Fruit fly (Drosophila melanogaster) whole organism, embryonic: ENCODE results near the gene dib.

Experiments used
- CG10565 ChIP-seq: fragments of 200-800 bp; sonication (Bioruptor generic); optimal IDR thresholded peaks from 3 replicates; lab custom pipeline; 2016; ENCODE audit warnings: missing biosample characterization, mild to moderate bottlenecking, missing genetic modification characterization
- CG11398 ChIP-seq: fragments of 200-800 bp; sonication (Bioruptor generic); optimal IDR thresholded peaks from 2 replicates; lab custom pipeline; 2016; ENCODE audit warnings: missing biosample characterization, missing genetic modification characterization
- CG11560 ChIP-seq: fragments of 200-800 bp; sonication (Bioruptor generic); IDR thresholded peaks from 3 replicates; pipeline ENCODE4 v1.3.6; 2022; ENCODE audit warnings: missing biosample characterization, missing genetic modification characterization
- CG12071 ChIP-seq: fragments of 200-800 bp; sonication (Bioruptor generic); optimal IDR thresholded peaks from 3 replicates; lab custom pipeline; 2018; ENCODE audit warnings: missing biosample characterization, mild to moderate bottlenecking, missing genetic modification characterization
- CG12391 ChIP-seq: fragments of 200-800 bp; sonication (Bioruptor generic); optimal IDR thresholded peaks from 3 replicates; lab custom pipeline; 2018; ENCODE audit warnings: missing biosample characterization, mild to moderate bottlenecking, missing genetic modification characterization, moderate library complexity
- CG12769 ChIP-seq: fragments of 200-800 bp; sonication (Bioruptor generic); optimal IDR thresholded peaks from 2 replicates; lab custom pipeline; 2019; ENCODE audit warnings: missing biosample characterization, mild to moderate bottlenecking, missing genetic modification characterization, moderate library complexity
- CG13287 ChIP-seq: fragments of 200-800 bp; sonication (Bioruptor generic); IDR thresholded peaks from 2 replicates; pipeline ENCODE4 v1.3.6; 2022; ENCODE audit warnings: missing biosample characterization, missing genetic modification characterization; ENCODE audit not compliant: partially characterized antibody
- CG13424 ChIP-seq: fragments of 200-800 bp; sonication (Bioruptor generic); optimal IDR thresholded peaks from 2 replicates; lab custom pipeline; 2019; ENCODE audit warnings: missing biosample characterization, mild to moderate bottlenecking, missing genetic modification characterization, moderate library complexity
- CG1647 ChIP-seq: fragments of 200-800 bp; sonication (Bioruptor generic); optimal IDR thresholded peaks from 3 replicates; lab custom pipeline; 2016; ENCODE audit warnings: missing biosample characterization, missing genetic modification characterization
- CG17186 ChIP-seq: fragments of 200-800 bp; sonication (Bioruptor generic); optimal IDR thresholded peaks from 3 replicates; lab custom pipeline; 2017; ENCODE audit warnings: missing biosample characterization, missing genetic modification reagents, missing genetic modification characterization
- CG17829 ChIP-seq: fragments of 200-800 bp; optimal IDR thresholded peaks from 2 replicates; lab custom pipeline; 2019; ENCODE audit warnings: missing biosample characterization, mild to moderate bottlenecking, missing genetic modification characterization, moderate library complexity
- CG2120 ChIP-seq: fragments of 200-800 bp; sonication (Bioruptor generic); optimal IDR thresholded peaks from 3 replicates; lab custom pipeline; 2016; ENCODE audit warnings: missing biosample characterization, missing genetic modification characterization
- CG30403 ChIP-seq: fragments of 200-800 bp; sonication (Bioruptor generic); optimal IDR thresholded peaks from 3 replicates; lab custom pipeline; 2016; ENCODE audit warnings: missing biosample characterization, missing genetic modification characterization
- CG3995 ChIP-seq: fragments of 200-800 bp; sonication (Bioruptor generic); optimal IDR thresholded peaks from 3 replicates; lab custom pipeline; 2016; ENCODE audit warnings: missing biosample characterization, missing genetic modification characterization
- CG43689 ChIP-seq: fragments of 200-800 bp; sonication (Bioruptor generic); IDR thresholded peaks from 2 replicates; pipeline ENCODE4 v1.3.6; 2022; ENCODE audit warnings: missing biosample characterization, missing genetic modification characterization
- CG5245 ChIP-seq: fragments of 200-800 bp; sonication (Bioruptor generic); optimal IDR thresholded peaks from 3 replicates; lab custom pipeline; 2016; ENCODE audit warnings: missing biosample characterization, missing genetic modification characterization
- CG7786 ChIP-seq: fragments of 200-800 bp; sonication (Bioruptor generic); optimal IDR thresholded peaks from 2 replicates; lab custom pipeline; 2016; ENCODE audit warnings: missing biosample characterization, missing genetic modification characterization
- CG8924 ChIP-seq: fragments of 200-800 bp; optimal IDR thresholded peaks from 3 replicates; lab custom pipeline; 2019; ENCODE audit warnings: missing biosample characterization, mild to moderate bottlenecking, missing genetic modification characterization, moderate library complexity
- CG9817 ChIP-seq: fragments of 200-800 bp; sonication (Bioruptor generic); optimal IDR thresholded peaks from 2 replicates; lab custom pipeline; 2018; ENCODE audit warnings: missing biosample characterization, mild to moderate bottlenecking, missing genetic modification characterization, moderate library complexity
- Hand ChIP-seq: fragments of 200-800 bp; sonication (Bioruptor generic); optimal IDR thresholded peaks from 2 replicates; lab custom pipeline; 2017; ENCODE audit warnings: mild to moderate bottlenecking, missing biosample characterization, missing genetic modification reagents, missing genetic modification characterization
- Hr51 ChIP-seq, 2 experiments: fragments of 200-800 bp; sonication (Bioruptor generic); optimal IDR thresholded peaks; 2 replicates in 1 of 2; 3 replicates in 1 of 2; lab custom pipeline; 2016 to 2018; ENCODE audit warnings: missing biosample characterization in 2 of 2, missing genetic modification characterization in 2 of 2, mild to moderate bottlenecking in 1 of 2, moderate library complexity in 1 of 2
- Lpt ChIP-seq: fragments of >200 bp; optimal IDR thresholded peaks from 2 replicates; lab custom pipeline; 2018; ENCODE audit warnings: missing biosample characterization, missing genetic modification characterization
- Nf-YB ChIP-seq: fragments of 200-800 bp; sonication (Bioruptor generic); optimal IDR thresholded peaks from 3 replicates; lab custom pipeline; 2019; ENCODE audit warnings: missing biosample characterization, mild to moderate bottlenecking, missing genetic modification characterization, moderate library complexity
- Nf-YC ChIP-seq: fragments of 200-800 bp; optimal IDR thresholded peaks from 3 replicates; lab custom pipeline; 2019; ENCODE audit warnings: missing biosample characterization, mild to moderate bottlenecking, missing genetic modification characterization, moderate library complexity
- Ptx1 ChIP-seq: fragments of 200-800 bp; sonication (Bioruptor generic); IDR thresholded peaks from 2 replicates; pipeline ENCODE4 v1.3.6; 2022; ENCODE audit warnings: missing biosample characterization, missing genetic modification characterization
- TFAM ChIP-seq: fragments of 200-800 bp; sonication (Bioruptor generic); optimal IDR thresholded peaks from 2 replicates; lab custom pipeline; 2017; ENCODE audit warnings: missing biosample characterization, missing genetic modification characterization, inconsistent platforms
- YL-1 ChIP-seq: fragments of 200-800 bp; sonication (Bioruptor generic); optimal IDR thresholded peaks from 3 replicates; lab custom pipeline; 2017; ENCODE audit warnings: missing biosample characterization, mild to moderate bottlenecking, missing genetic modification characterization
- al ChIP-seq: fragments of 200-800 bp; sonication (Bioruptor generic); IDR thresholded peaks from 2 replicates; pipeline ENCODE4 v1.3.6; 2022; ENCODE audit warnings: missing biosample characterization, missing genetic modification characterization
- ap ChIP-seq: fragments of 200-800 bp; sonication (Bioruptor generic); IDR thresholded peaks from 2 replicates; pipeline ENCODE4 v1.3.6; 2022; ENCODE audit warnings: missing biosample characterization, missing genetic modification characterization
- ase ChIP-seq: fragments of 200-800 bp; sonication (Bioruptor generic); IDR thresholded peaks from 3 replicates; pipeline ENCODE4 v1.3.6; 2022; ENCODE audit warnings: missing biosample characterization, missing genetic modification characterization
- bbx ChIP-seq: fragments of 200-800 bp; sonication (Bioruptor generic); IDR thresholded peaks from 2 replicates; pipeline ENCODE4 v1.3.6; 2022; ENCODE audit warnings: missing biosample characterization, missing genetic modification characterization; ENCODE audit not compliant: partially characterized antibody
- bigmax ChIP-seq: fragments of 200-800 bp; sonication (Bioruptor generic); optimal IDR thresholded peaks from 2 replicates; lab custom pipeline; 2018; ENCODE audit warnings: missing biosample characterization, mild to moderate bottlenecking, missing genetic modification characterization
- cad ChIP-seq: fragments of >200 bp; optimal IDR thresholded peaks from 2 replicates; lab custom pipeline; 2017; ENCODE audit warnings: missing biosample characterization, missing genetic modification characterization
- corto ChIP-seq: fragments of 200-800 bp; sonication (Bioruptor generic); optimal IDR thresholded peaks from 2 replicates; lab custom pipeline; 2016; ENCODE audit warnings: missing biosample characterization, mild to moderate bottlenecking, missing genetic modification characterization, moderate library complexity
- dmrt99B ChIP-seq: fragments of 200-800 bp; sonication (Bioruptor generic); optimal IDR thresholded peaks from 2 replicates; lab custom pipeline; 2018; ENCODE audit warnings: missing biosample characterization, mild to moderate bottlenecking, missing genetic modification characterization, moderate library complexity
- esg ChIP-seq: fragments of 200-800 bp; sonication (Bioruptor generic); conservative IDR thresholded peaks from 2 replicates; pipeline ENCODE4 v1.3.6; 2022; ENCODE audit warnings: missing biosample characterization, missing genetic modification characterization
- ewg ChIP-seq: fragments of 200-800 bp; sonication (Bioruptor generic); optimal IDR thresholded peaks from 3 replicates; lab custom pipeline; 2017; ENCODE audit warnings: mild to moderate bottlenecking, missing biosample characterization, missing genetic modification reagents, missing genetic modification characterization
- gem ChIP-seq: fragments of 200-800 bp; sonication (Bioruptor generic); optimal IDR thresholded peaks from 2 replicates; lab custom pipeline; 2019; ENCODE audit warnings: missing biosample characterization, mild to moderate bottlenecking, missing genetic modification characterization, moderate library complexity
- hkb ChIP-seq, 2 experiments: fragments of 200-800 bp in 1 of 2; fragments of >200 bp in 1 of 2; sonication (Bioruptor generic) in 1 of 2; IDR thresholded peaks in 1 of 2; optimal IDR thresholded peaks in 1 of 2; 2 replicates each; pipeline versions ENCODE4 v1.3.6 to Lab custom; 2017 to 2022; ENCODE audit warnings: missing biosample characterization in 1 of 2, missing genetic modification characterization in 1 of 2
- lola ChIP-seq, 3 experiments: fragments of >200 bp in 2 of 3; fragments of 200-800 bp in 1 of 3; sonication (Bioruptor generic) in 1 of 3; optimal IDR thresholded peaks; 2 replicates each; lab custom pipeline; 2017 to 2019; ENCODE audit warnings: missing biosample characterization in 3 of 3, missing genetic modification characterization in 3 of 3, mild to moderate bottlenecking in 1 of 3, moderate library complexity in 1 of 3
- mld ChIP-seq: fragments of 200-800 bp; sonication (Bioruptor generic); IDR thresholded peaks from 3 replicates; pipeline ENCODE4 v1.3.6; 2022; ENCODE audit warnings: missing biosample characterization, missing genetic modification characterization; ENCODE audit not compliant: partially characterized antibody
- pan ChIP-seq, 4 experiments: fragments of >200 bp in 3 of 4; fragments of 200-800 bp in 1 of 4; sonication (Bioruptor generic) in 1 of 4; optimal IDR thresholded peaks in 3 of 4; IDR thresholded peaks in 1 of 4; 2 replicates each; pipeline versions ENCODE4 v1.3.6 to Lab custom; 2017 to 2022; ENCODE audit warnings: missing biosample characterization in 2 of 4, missing genetic modification characterization in 2 of 4, mixed read lengths in 1 of 4
- pnt ChIP-seq: fragments of 200-800 bp; sonication (Bioruptor generic); optimal IDR thresholded peaks from 3 replicates; lab custom pipeline; 2016; ENCODE audit warnings: missing biosample characterization, missing genetic modification characterization
- pros ChIP-seq: fragments of 200-800 bp; sonication (Bioruptor generic); optimal IDR thresholded peaks from 3 replicates; lab custom pipeline; 2019; ENCODE audit warnings: missing biosample characterization, mild to moderate bottlenecking, missing genetic modification characterization, moderate library complexity
- sim ChIP-seq: fragments of 200-800 bp; sonication (Bioruptor generic); IDR thresholded peaks from 2 replicates; pipeline ENCODE4 v1.3.6; 2022; ENCODE audit warnings: missing biosample characterization, missing genetic modification characterization
- stc ChIP-seq: fragments of 200-800 bp; sonication (Bioruptor generic); IDR thresholded peaks from 2 replicates; pipeline ENCODE4 v1.3.6; 2022; ENCODE audit warnings: missing biosample characterization, missing genetic modification characterization
- tna ChIP-seq: fragments of 200-800 bp; sonication (Bioruptor generic); IDR thresholded peaks from 2 replicates; pipeline ENCODE4 v1.3.6; 2022; ENCODE audit warnings: missing biosample characterization, missing genetic modification characterization; ENCODE audit not compliant: partially characterized antibody
- yki ChIP-seq: fragments of >200 bp; optimal IDR thresholded peaks from 3 replicates; lab custom pipeline; 2018
- zf30C ChIP-seq: fragments of 200-800 bp; sonication (Bioruptor generic); optimal IDR thresholded peaks from 3 replicates; lab custom pipeline; 2018; ENCODE audit warnings: missing biosample characterization, mild to moderate bottlenecking, missing genetic modification characterization

The dib gene

dm6 chr3L:4016754-4017153 is 45.3 kb upstream of the dib start (continued):
- TF ChIP-seq CG12391 (tag; lab: Kevin White, UChicago) (peak; percentile 61), pros (no peak), cad (no peak), corto (GFP tag; lab: Kevin White, UChicago) (no peak), TFAM (GFP tag; lab: Kevin White, UChicago) (no peak), CG1647 (GFP tag; lab: Kevin White, UChicago) (no peak), Nf-YB (peak; percentile 20), YL-1 (no peak), CG2120 (GFP tag; lab: Kevin White, UChicago) (no peak), bbx (no peak), ewg (GFP tag; lab: Kevin White, UChicago) (peak; percentile 56), yki (no peak), CG17829 (tag; lab: Kevin White, UChicago) (peak; percentile 79), Hr51 (GFP tag; optimal IDR thresholded peaks at IDR 0.05; lab: Kevin White, UChicago) (peak in 1 of 2 experiments; percentile 7), Ptx1 (peak; percentile 53), mld (GFP tag; lab: Robert Waterston, UW) (no peak), Lpt (no peak), CG11398 (GFP tag; lab: Kevin White, UChicago) (peak; percentile 26), pnt (peak; percentile 76), zf30C (no peak), stc (GFP tag; lab: Robert Waterston, UW) (peak; percentile 40; the same call in 1 of the 2 replicates), CG9817 (peak; percentile 28), dmrt99B (peak; percentile 58), CG43689 (no peak), CG13287 (GFP tag; lab: Robert Waterston, UW) (no peak), CG5245 (GFP tag; lab: Kevin White, UChicago) (peak; percentile 69)

dm6 chr3L:4018228-4018928 is 43.7 kb upstream of the dib start, which contains the start of gene FoxL1:
FoxL1 (plus strand) TSS chr3L:4018878.
- TF ChIP-seq ase (GFP tag; lab: Robert Waterston, UW) (no peak), CG10565 (no peak), lola (GFP tag; optimal IDR thresholded peaks at IDR 0.05; lab: Kevin White, UChicago) (peak in 1 of 3 experiments; percentile 21), Hand (no peak), CG12071 (GFP tag; lab: Kevin White, UChicago) (no peak), CG3995 (GFP tag; lab: Kevin White, UChicago) (no peak), CG7786 (no peak), esg (GFP tag; lab: Robert Waterston, UW) (no peak), ap (GFP tag; lab: Robert Waterston, UW) (no peak), CG8924 (tag; lab: Kevin White, UChicago) (peak; percentile 25), Nf-YC (tag; lab: Kevin White, UChicago) (peak; percentile 92), CG30403 (GFP tag; lab: Kevin White, UChicago) (no peak), CG12769 (tag; lab: Kevin White, UChicago) (no peak), al (GFP tag; lab: Robert Waterston, UW) (no peak), hkb (optimal IDR thresholded peaks at IDR 0.05; lab: Kevin White, UChicago) (no peak), hkb (GFP tag; IDR thresholded peaks at IDR 0.05; lab: Robert Waterston, UW) (no peak), gem (tag; lab: Kevin White, UChicago) (peak; percentile 33), sim (GFP tag; lab: Robert Waterston, UW) (no peak), TFAM (GFP tag; lab: Kevin White, UChicago) (no peak), tna (GFP tag; lab: Robert Waterston, UW) (no peak), CG17829 (tag; lab: Kevin White, UChicago) (peak; percentile 39), CG17186 (GFP tag; lab: Kevin White, UChicago) (no peak), pan (optimal IDR thresholded peaks at IDR 0.05; lab: Kevin White, UChicago) (no peak), pan (GFP tag; optimal IDR thresholded peaks at IDR 0.05 in 1 of 2, IDR thresholded peaks at IDR 0.05 in 1 of 2) (no peak), CG13424 (tag; lab: Kevin White, UChicago) (peak; percentile 23), CG11560 (no peak), CG12391 (tag; lab: Kevin White, UChicago) (peak; percentile 21), bigmax (GFP tag; lab: Kevin White, UChicago) (no peak)
